Fruit fly (Drosophila melanogaster) whole organism, prepupa: ENCODE results near the gene CG43348.
A peak's percentile ranks its signal among the peaks of the same experiment; 100 is the strongest.

Source experiments
- Blimp-1 ChIP-seq: fragments of 200-800 bp; sonication (Bioruptor generic); optimal IDR thresholded peaks from 3 replicates; lab custom pipeline; 2017; ENCODE audit warnings: missing biosample characterization, missing genetic modification characterization, mild to moderate bottlenecking, moderate library complexity, missing genetic modification reagents
- CG10631 ChIP-seq: fragments of 200-800 bp; sonication (Bioruptor generic); optimal IDR thresholded peaks from 2 replicates; lab custom pipeline; 2016; ENCODE audit warnings: missing biosample characterization, missing genetic modification characterization
- CG10669 ChIP-seq: fragments of 200-800 bp; sonication (Bioruptor generic); optimal IDR thresholded peaks from 3 replicates; lab custom pipeline; 2018; ENCODE audit warnings: missing biosample characterization, mild to moderate bottlenecking, missing genetic modification characterization, moderate library complexity
- CG15336 ChIP-seq: fragments of 200-800 bp; sonication (Bioruptor generic); IDR thresholded peaks from 2 replicates; pipeline ENCODE4 v1.3.6; 2022; ENCODE audit warnings: missing biosample characterization, missing genetic modification characterization
- CG1621 ChIP-seq: fragments of 200-800 bp; sonication (Bioruptor generic); optimal IDR thresholded peaks from 3 replicates; lab custom pipeline; 2018; ENCODE audit warnings: missing biosample characterization, mild to moderate bottlenecking, missing genetic modification characterization
- CG3032 ChIP-seq: fragments of 200-800 bp; optimal IDR thresholded peaks from 2 replicates; lab custom pipeline; 2019; ENCODE audit warnings: missing biosample characterization, mild to moderate bottlenecking, missing genetic modification characterization, moderate library complexity
- CG31627 ChIP-seq: fragments of 200-800 bp; sonication (Bioruptor generic); optimal IDR thresholded peaks from 3 replicates; lab custom pipeline; 2016; ENCODE audit warnings: missing biosample characterization, missing genetic modification characterization
- CG32006 ChIP-seq: fragments of 200-800 bp; sonication (Bioruptor generic); optimal IDR thresholded peaks from 3 replicates; lab custom pipeline; 2017; ENCODE audit warnings: missing biosample characterization, mild to moderate bottlenecking, missing genetic modification characterization
- CG34406 ChIP-seq: fragments of 200-800 bp; sonication (Bioruptor generic); optimal IDR thresholded peaks from 3 replicates; lab custom pipeline; 2016; ENCODE audit warnings: missing biosample characterization, missing genetic modification characterization
- CG4318 ChIP-seq: fragments of 200-800 bp; sonication (Bioruptor generic); optimal IDR thresholded peaks from 3 replicates; lab custom pipeline; 2017; ENCODE audit warnings: missing biosample characterization, mild to moderate bottlenecking, missing genetic modification characterization
- CG6163 ChIP-seq: fragments of 200-800 bp; sonication (Bioruptor generic); IDR thresholded peaks from 3 replicates; pipeline ENCODE4 v1.3.6; 2022; ENCODE audit warnings: missing biosample characterization, missing genetic modification characterization
- CG6276 ChIP-seq: fragments of 200-800 bp; sonication (Bioruptor generic); optimal IDR thresholded peaks from 2 replicates; lab custom pipeline; 2017; ENCODE audit warnings: missing biosample characterization, mild to moderate bottlenecking, missing genetic modification characterization
- CG6854 ChIP-seq: fragments of 200-800 bp; sonication (Bioruptor generic); optimal IDR thresholded peaks from 2 replicates; lab custom pipeline; 2017; ENCODE audit warnings: missing biosample characterization, mild to moderate bottlenecking, missing genetic modification characterization
- CG8119 ChIP-seq: fragments of 200-800 bp; sonication (Bioruptor generic); IDR thresholded peaks from 3 replicates; pipeline ENCODE4 v1.3.6; 2022; ENCODE audit warnings: missing biosample characterization, missing genetic modification characterization
- CG8319 ChIP-seq: fragments of 200-800 bp; sonication (Bioruptor generic); optimal IDR thresholded peaks from 3 replicates; lab custom pipeline; 2016; ENCODE audit warnings: missing biosample characterization, missing genetic modification characterization
- CG8632 ChIP-seq: fragments of 200-800 bp; sonication (Bioruptor generic); optimal IDR thresholded peaks from 3 replicates; lab custom pipeline; 2016; ENCODE audit warnings: missing biosample characterization, missing genetic modification characterization
- CG9139 ChIP-seq: fragments of 200-800 bp; sonication (Bioruptor generic); optimal IDR thresholded peaks from 3 replicates; lab custom pipeline; 2017; ENCODE audit warnings: missing biosample characterization, mild to moderate bottlenecking, missing genetic modification characterization
- Eip75B ChIP-seq: fragments of 200-800 bp; sonication (Bioruptor generic); optimal IDR thresholded peaks from 3 replicates; lab custom pipeline; 2016; ENCODE audit warnings: missing biosample characterization, missing genetic modification characterization
- Eip78C ChIP-seq: fragments of 200-800 bp; sonication (Bioruptor generic); peaks from one replicate; lab custom pipeline; 2016; ENCODE audit warnings: missing biosample characterization, missing genetic modification characterization
- Eip93F ChIP-seq: fragments of 200-800 bp; sonication (Bioruptor generic); optimal IDR thresholded peaks from 2 replicates; lab custom pipeline; 2016; ENCODE audit warnings: missing biosample characterization, mild to moderate bottlenecking, missing genetic modification characterization
- Ets21C ChIP-seq: fragments of 200-800 bp; sonication (Bioruptor generic); optimal IDR thresholded peaks from 3 replicates; lab custom pipeline; 2016; ENCODE audit warnings: missing biosample characterization, missing genetic modification characterization
- Ets96B ChIP-seq: fragments of 200-800 bp; optimal IDR thresholded peaks from 2 replicates; lab custom pipeline; 2019; ENCODE audit warnings: missing biosample characterization, mild to moderate bottlenecking, missing genetic modification characterization, moderate library complexity
- Gug ChIP-seq: fragments of 200-800 bp; sonication (Bioruptor generic); IDR thresholded peaks from 2 replicates; pipeline ENCODE4 v1.3.6; 2022; ENCODE audit warnings: missing biosample characterization, missing genetic modification characterization
- Hr39 ChIP-seq: fragments of 200-800 bp; sonication (Bioruptor generic); optimal IDR thresholded peaks from 2 replicates; lab custom pipeline; 2016; ENCODE audit warnings: missing biosample characterization, missing genetic modification characterization
- Hr4 ChIP-seq: fragments of 200-800 bp; sonication (Bioruptor generic); optimal IDR thresholded peaks from 3 replicates; lab custom pipeline; 2016; ENCODE audit warnings: missing biosample characterization, missing genetic modification characterization
- Lpt ChIP-seq: fragments of 200-800 bp; sonication (Bioruptor generic); optimal IDR thresholded peaks from 3 replicates; lab custom pipeline; 2016; ENCODE audit warnings: missing biosample characterization, missing genetic modification characterization
- Met ChIP-seq: fragments of 200-800 bp; sonication (Bioruptor generic); optimal IDR thresholded peaks from 3 replicates; lab custom pipeline; 2016; ENCODE audit warnings: missing biosample characterization, missing genetic modification characterization
- OdsH ChIP-seq: fragments of 200-800 bp; sonication (Bioruptor generic); optimal IDR thresholded peaks from 3 replicates; lab custom pipeline; 2016; ENCODE audit warnings: missing biosample characterization, missing genetic modification characterization
- Sox102F ChIP-seq: fragments of 200-800 bp; sonication (Bioruptor generic); optimal IDR thresholded peaks from 2 replicates; lab custom pipeline; 2016; ENCODE audit warnings: missing biosample characterization, mild to moderate bottlenecking, missing genetic modification characterization
- Sox14 ChIP-seq: fragments of 200-800 bp; sonication (Bioruptor generic); optimal IDR thresholded peaks from 3 replicates; lab custom pipeline; 2016; ENCODE audit warnings: missing biosample characterization, missing genetic modification characterization
- achi ChIP-seq: fragments of 200-800 bp; sonication (Bioruptor generic); optimal IDR thresholded peaks from 3 replicates; lab custom pipeline; 2016; ENCODE audit warnings: missing biosample characterization, missing genetic modification characterization
- acj6 ChIP-seq: fragments of 200-800 bp; sonication (Bioruptor generic); optimal IDR thresholded peaks from 3 replicates; lab custom pipeline; 2016; ENCODE audit warnings: missing biosample characterization, missing genetic modification characterization
- cyc ChIP-seq: fragments of 200-800 bp; sonication (Bioruptor generic); optimal IDR thresholded peaks from 3 replicates; lab custom pipeline; 2016; ENCODE audit warnings: missing biosample characterization, missing genetic modification characterization
- eg ChIP-seq: fragments of 200-800 bp; sonication (Bioruptor generic); IDR thresholded peaks from 3 replicates; pipeline ENCODE4 v1.3.6; 2022; ENCODE audit warnings: missing biosample characterization, missing genetic modification characterization
- esn ChIP-seq: fragments of 200-800 bp; sonication (Bioruptor generic); optimal IDR thresholded peaks from 2 replicates; lab custom pipeline; 2016; ENCODE audit warnings: missing biosample characterization, mild to moderate bottlenecking, missing genetic modification characterization, moderate library complexity
- fd59A ChIP-seq: fragments of 200-800 bp; sonication (Bioruptor generic); optimal IDR thresholded peaks from 2 replicates; lab custom pipeline; 2017; ENCODE audit warnings: missing biosample characterization, mild to moderate bottlenecking, missing genetic modification characterization, missing genetic modification reagents
- fd85E ChIP-seq: fragments of 200-800 bp; sonication (Bioruptor generic); optimal IDR thresholded peaks from 3 replicates; lab custom pipeline; 2016; ENCODE audit warnings: missing biosample characterization, missing genetic modification characterization
- lz ChIP-seq: fragments of 200-800 bp; sonication (Bioruptor generic); optimal IDR thresholded peaks from 3 replicates; lab custom pipeline; 2016; ENCODE audit warnings: missing biosample characterization, missing genetic modification characterization
- net ChIP-seq: fragments of 200-800 bp; sonication (Bioruptor generic); optimal IDR thresholded peaks from 3 replicates; lab custom pipeline; 2016; ENCODE audit warnings: missing biosample characterization, missing genetic modification characterization
- pdm3 ChIP-seq: fragments of 200-800 bp; sonication (Bioruptor generic); optimal IDR thresholded peaks from 3 replicates; lab custom pipeline; 2016; ENCODE audit warnings: missing biosample characterization, missing genetic modification characterization
- spab ChIP-seq: fragments of 200-800 bp; sonication (Bioruptor generic); optimal IDR thresholded peaks from 2 replicates; lab custom pipeline; 2017; ENCODE audit warnings: missing biosample characterization, mild to moderate bottlenecking, missing genetic modification characterization, missing genetic modification reagents
- ss ChIP-seq, 2 experiments: fragments of 200-800 bp; sonication (Bioruptor generic); optimal IDR thresholded peaks; 2 replicates in 1 of 2; 3 replicates in 1 of 2; lab custom pipeline; 2017 to 2018; ENCODE audit warnings: mild to moderate bottlenecking in 2 of 2, missing biosample characterization in 2 of 2, missing genetic modification characterization in 2 of 2, moderate library complexity in 1 of 2
- svp ChIP-seq: fragments of 200-800 bp; sonication (Bioruptor generic); peaks from one replicate; lab custom pipeline; 2016; ENCODE audit warnings: missing biosample characterization, missing genetic modification characterization
- topi ChIP-seq: fragments of 200-800 bp; sonication (Bioruptor generic); optimal IDR thresholded peaks from 3 replicates; lab custom pipeline; 2016; ENCODE audit warnings: missing biosample characterization, missing genetic modification characterization
- vri ChIP-seq: fragments of 200-800 bp; sonication (Bioruptor generic); optimal IDR thresholded peaks from 3 replicates; lab custom pipeline; 2016; ENCODE audit warnings: missing biosample characterization, mild to moderate bottlenecking, missing genetic modification characterization

Gene CG43348

dm6 chr2L:1177522-1177921 is 21.7 kb upstream of the CG43348 start, which contains the start of gene CG4896:
TSS of gene CG4896 (plus strand) at chr2L:1177690.
- no peak for TF ChIP-seq Eip75B (GFP tag; lab: Kevin White, UChicago)
- TF ChIP-seq Hr39 (GFP tag; lab: Kevin White, UChicago): no peak
- TF ChIP-seq achi: no peak
- TF ChIP-seq CG8119 (GFP tag; lab: Robert Waterston, UW): 0 out of 3 replicates have a peak, but pooled peaks have one; percentile 13
- peak; percentile 22 for TF ChIP-seq esn (GFP tag; lab: Kevin White, UChicago)
- TF ChIP-seq eg (GFP tag; lab: Robert Waterston, UW): peak; percentile 33; the same call in 1 of the 3 replicates
- TF ChIP-seq CG15336 (GFP tag; lab: Robert Waterston, UW): peak; percentile 16; the same call in 1 of the 2 replicates
- TF ChIP-seq, all 60 proteins: peak for 4

DNA sequence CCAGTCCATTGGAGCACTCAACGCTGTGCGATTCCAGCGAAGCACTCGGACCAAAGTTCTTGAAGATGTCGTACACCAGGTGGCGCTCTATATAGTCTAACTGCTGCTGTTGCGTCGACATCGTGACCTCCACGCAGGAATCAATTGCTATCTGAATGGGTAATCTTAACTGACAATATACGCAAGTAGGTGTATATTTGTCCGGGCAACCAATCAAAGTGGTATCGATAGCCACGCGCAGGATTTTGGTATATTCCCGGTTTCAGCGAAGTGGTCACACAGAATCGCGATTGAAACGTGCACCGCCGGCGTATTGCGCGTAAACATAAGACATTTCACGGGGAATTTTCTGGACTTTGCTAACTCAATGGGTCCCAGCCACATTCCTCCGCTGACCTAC is 15.4 kb upstream of the CG43348 start, which contains the start of the genes CG5126 and Tgt:
CG5126 (minus strand) TSS at position 222 of the 400 bp plus-strand sequence.
Tgt (plus strand) TSS at position 267 of the 400 bp plus-strand sequence.
- TF ChIP-seq CG1621 (tag; lab: Kevin White, UChicago) (peak; percentile 94), pdm3 (GFP tag; lab: Kevin White, UChicago) (no peak)

- TF ChIP-seq Eip93F (GFP tag; lab: Kevin White, UChicago) (no peak), Ets96B (peak; percentile 81), CG3032 (tag; lab: Kevin White, UChicago) (peak; percentile 84), fd59A (GFP tag; lab: Kevin White, UChicago) (peak; percentile 20), CG32006 (GFP tag; lab: Kevin White, UChicago) (peak; percentile 75), Lpt (GFP tag; lab: Kevin White, UChicago) (peak; percentile 65), CG8632 (GFP tag; lab: Kevin White, UChicago) (peak; percentile 70), lz (GFP tag; lab: Kevin White, UChicago) (peak; percentile 81), Sox14 (GFP tag; lab: Kevin White, UChicago) (no peak), cyc (GFP tag; lab: Kevin White, UChicago) (peak; percentile 76), Eip75B (GFP tag; lab: Kevin White, UChicago) (no peak), Sox102F (GFP tag; lab: Kevin White, UChicago) (no peak), CG8319 (peak; percentile 49), Gug (GFP tag; lab: Robert Waterston, UW) (peak; percentile 76), fd85E (GFP tag; lab: Kevin White, UChicago) (no peak), CG10669 (GFP tag; lab: Kevin White, UChicago) (no peak), esn (GFP tag; lab: Kevin White, UChicago) (peak; percentile 87), CG4318 (GFP tag; lab: Kevin White, UChicago) (no peak), CG9139 (GFP tag; lab: Kevin White, UChicago) (no peak), CG34406 (GFP tag; lab: Kevin White, UChicago) (no peak), CG6163 (peak; percentile 87), net (GFP tag; lab: Kevin White, UChicago) (peak; percentile 83), CG8119 (GFP tag; lab: Robert Waterston, UW) (peak; percentile 88), Blimp-1 (GFP tag; lab: Kevin White, UChicago) (no peak), vri (GFP tag; lab: Kevin White, UChicago) (no peak), CG6276 (GFP tag; lab: Kevin White, UChicago) (peak; percentile 71), CG31627 (peak; percentile 69), CG10631 (no peak), topi (GFP tag; lab: Kevin White, UChicago) (no peak), OdsH (GFP tag; lab: Kevin White, UChicago) (no peak), ss (GFP tag; optimal IDR thresholded peaks at IDR 0.05; lab: Kevin White, UChicago) (peak in 1 of 2 experiments; percentile 22), Ets21C (GFP tag; lab: Kevin White, UChicago) (no peak), CG15336 (GFP tag; lab: Robert Waterston, UW) (peak; percentile 86), Met (GFP tag; lab: Kevin White, UChicago) (no peak), achi (peak; percentile 72), svp (GFP tag; lab: Kevin White, UChicago) (peak; percentile 92), Hr4 (GFP tag; lab: Kevin White, UChicago) (no peak), Eip78C (GFP tag; lab: Kevin White, UChicago) (peak; percentile 95), acj6 (no peak), CG6854 (GFP tag; lab: Kevin White, UChicago) (peak; percentile 1), spab (peak; percentile 65)
Observed at dm6 chr2L:1185642-1186497, 13.3 kb upstream of the CG43348 start, which contains the start of gene CG5001. TSS of gene CG5001 (plus strand) at chr2L:1185757.
